Worm (Caenorhabditis elegans): ENCODE data around the gene perm-4.

DNA sequence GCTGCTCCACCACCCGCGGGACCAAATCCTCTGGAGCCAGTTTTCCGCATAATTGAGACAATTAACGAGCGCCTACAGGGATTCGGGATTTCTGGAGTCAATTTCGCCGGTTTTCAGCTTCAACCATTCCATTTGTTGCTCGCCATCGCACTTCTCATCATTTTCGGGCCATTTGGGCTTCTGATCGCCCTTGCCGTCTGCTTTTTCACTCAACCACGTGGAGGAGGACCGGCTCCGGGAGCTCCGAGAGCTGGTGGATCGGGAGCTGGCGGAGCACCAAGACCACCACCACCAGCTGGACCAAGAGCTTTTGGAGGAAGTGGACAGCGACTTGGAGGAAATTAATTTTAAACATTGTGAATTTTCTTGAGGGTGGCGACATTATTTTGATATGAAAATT, 28.8 kb downstream of the perm-4 start:
- no peak for TF ChIP-seq zag-1 (tag; optimal IDR thresholded peaks at IDR 0.05)
- no peak for TF ChIP-seq unc-55 (GFP tag; optimal IDR thresholded peaks at IDR 0.05)
- TF ChIP-seq unc-39 (tag; optimal IDR thresholded peaks at IDR 0.05), result no peak
- TF ChIP-seq lin-13 (GFP tag; optimal IDR thresholded peaks at IDR 0.05), result no peak
- no peak for TF ChIP-seq elt-3 (tag; optimal IDR thresholded peaks at IDR 0.05)
- no peak for TF ChIP-seq aly-2 (tag; optimal IDR thresholded peaks at IDR 0.05)
- TF ChIP-seq sma-9 (GFP tag; optimal IDR thresholded peaks at IDR 0.05), result no peak
- no peak for TF ChIP-seq sma-9 (tag; optimal IDR thresholded peaks at IDR 0.05)

Measured in whole organism, L2 larva.